Fruit fly (Drosophila melanogaster) whole organism, embryonic: ENCODE measurements around the gene SPARC.

Source experiments
- Bdp1 ChIP-seq: fragments of 200-800 bp; sonication (Bioruptor generic); optimal IDR thresholded peaks from 3 replicates; lab custom pipeline; 2016; ENCODE audit warnings: missing biosample characterization, missing genetic modification characterization
- Bteb2 ChIP-seq: fragments of 200-800 bp; sonication (Bioruptor generic); optimal IDR thresholded peaks from 2 replicates; lab custom pipeline; 2016; ENCODE audit warnings: missing biosample characterization, missing genetic modification characterization
- CG10147 ChIP-seq: fragments of 200-800 bp; sonication (Bioruptor generic); optimal IDR thresholded peaks from 2 replicates; lab custom pipeline; 2019; ENCODE audit warnings: missing biosample characterization, mild to moderate bottlenecking, missing genetic modification characterization, moderate library complexity
- CG10366 ChIP-seq: fragments of 200-800 bp; sonication (Bioruptor generic); IDR thresholded peaks from 2 replicates; pipeline ENCODE4 v1.3.6; 2022; ENCODE audit warnings: missing biosample characterization, missing genetic modification characterization
- CG12155 ChIP-seq: fragments of 200-800 bp; sonication (Bioruptor generic); optimal IDR thresholded peaks from 3 replicates; lab custom pipeline; 2016; ENCODE audit warnings: missing biosample characterization, missing genetic modification characterization
- CG1233 ChIP-seq: fragments of 200-800 bp; sonication (Bioruptor generic); optimal IDR thresholded peaks from 4 replicates; lab custom pipeline; 2018; ENCODE audit warnings: missing biosample characterization, mild to moderate bottlenecking, missing genetic modification characterization
- CG12659 ChIP-seq: fragments of 200-800 bp; sonication (Bioruptor generic); optimal IDR thresholded peaks from 3 replicates; lab custom pipeline; 2017; ENCODE audit warnings: mild to moderate bottlenecking, missing biosample characterization, missing genetic modification reagents, missing genetic modification characterization
- CG14014 ChIP-seq: fragments of 200-800 bp; sonication (Bioruptor generic); IDR thresholded peaks from 2 replicates; pipeline ENCODE4 v1.3.6; 2022; ENCODE audit warnings: missing biosample characterization, missing genetic modification characterization
- CG14710 ChIP-seq: fragments of 200-800 bp; sonication (Bioruptor generic); optimal IDR thresholded peaks from 3 replicates; lab custom pipeline; 2019; ENCODE audit warnings: missing biosample characterization, mild to moderate bottlenecking, missing genetic modification characterization, moderate library complexity
- CG15073 ChIP-seq: fragments of 200-800 bp; sonication (Bioruptor generic); optimal IDR thresholded peaks from 2 replicates; lab custom pipeline; 2016; ENCODE audit warnings: missing biosample characterization, missing genetic modification characterization
- CG2116 ChIP-seq: fragments of 200-800 bp; sonication (Bioruptor generic); optimal IDR thresholded peaks from 3 replicates; lab custom pipeline; 2018; ENCODE audit warnings: missing biosample characterization, mild to moderate bottlenecking, missing genetic modification characterization
- CG2712 ChIP-seq: fragments of 200-800 bp; optimal IDR thresholded peaks from 3 replicates; lab custom pipeline; 2019; ENCODE audit warnings: missing biosample characterization, mild to moderate bottlenecking, missing genetic modification characterization, moderate library complexity
- CG3407 ChIP-seq: fragments of 200-800 bp; sonication (Bioruptor generic); optimal IDR thresholded peaks from 2 replicates; lab custom pipeline; 2018; ENCODE audit warnings: missing biosample characterization, mild to moderate bottlenecking, missing genetic modification characterization
- CG34224 ChIP-seq: fragments of 200-800 bp; sonication (Bioruptor generic); IDR thresholded peaks from 3 replicates; pipeline ENCODE4 v1.3.6; 2022; ENCODE audit warnings: missing biosample characterization, missing genetic modification characterization; ENCODE audit not compliant: partially characterized antibody
- CG4854 ChIP-seq: fragments of 200-800 bp; sonication (Bioruptor generic); optimal IDR thresholded peaks from 2 replicates; lab custom pipeline; 2016; ENCODE audit warnings: missing biosample characterization, missing genetic modification characterization, inconsistent platforms
- CG5180 ChIP-seq: fragments of 200-800 bp; sonication (Bioruptor generic); optimal IDR thresholded peaks from 3 replicates; lab custom pipeline; 2017; ENCODE audit warnings: missing biosample characterization, missing genetic modification characterization, mild to moderate bottlenecking, moderate library complexity, missing genetic modification reagents
- CG6854 ChIP-seq: fragments of 200-800 bp; sonication (Bioruptor generic); optimal IDR thresholded peaks from 3 replicates; lab custom pipeline; 2017; ENCODE audit warnings: missing biosample characterization, mild to moderate bottlenecking, missing genetic modification characterization
- CG7556 ChIP-seq: fragments of 200-800 bp; sonication (Bioruptor generic); optimal IDR thresholded peaks from 2 replicates; lab custom pipeline; 2017; ENCODE audit warnings: missing biosample characterization, mild to moderate bottlenecking, missing genetic modification characterization
- CG7839 ChIP-seq: fragments of 200-800 bp; sonication (Bioruptor generic); optimal IDR thresholded peaks from 3 replicates; lab custom pipeline; 2018; ENCODE audit warnings: missing biosample characterization, mild to moderate bottlenecking, missing genetic modification characterization, moderate library complexity
- CG8388 ChIP-seq: fragments of 200-800 bp; sonication (Bioruptor generic); optimal IDR thresholded peaks from 2 replicates; lab custom pipeline; 2019; ENCODE audit warnings: missing biosample characterization, mild to moderate bottlenecking, missing genetic modification characterization, moderate library complexity
- CTCF ChIP-seq: fragments of 200-800 bp; sonication (Bioruptor generic); optimal IDR thresholded peaks from 2 replicates; lab custom pipeline; 2017; ENCODE audit warnings: missing biosample characterization, mild to moderate bottlenecking, missing genetic modification characterization, moderate library complexity
- Camta ChIP-seq: fragments of 200-800 bp; sonication (Bioruptor generic); optimal IDR thresholded peaks from 2 replicates; lab custom pipeline; 2016; ENCODE audit warnings: missing biosample characterization, missing genetic modification characterization
- Doc3 ChIP-seq: fragments of 200-800 bp; sonication (Bioruptor generic); IDR thresholded peaks from 3 replicates; pipeline ENCODE4 v1.3.6; 2022; ENCODE audit warnings: missing biosample characterization, missing genetic modification characterization; ENCODE audit not compliant: partially characterized antibody
- Fer2 ChIP-seq: fragments of 200-800 bp; sonication (Bioruptor generic); optimal IDR thresholded peaks from 2 replicates; lab custom pipeline; 2018; ENCODE audit warnings: missing biosample characterization, mild to moderate bottlenecking, missing genetic modification characterization, moderate library complexity
- H15 ChIP-seq: fragments of 200-800 bp; sonication (Bioruptor generic); IDR thresholded peaks from 3 replicates; pipeline ENCODE4 v1.3.6; 2022; ENCODE audit warnings: missing biosample characterization, missing genetic modification characterization
- H2.0 ChIP-seq: fragments of 200-800 bp; sonication (Bioruptor generic); IDR thresholded peaks from 2 replicates; pipeline ENCODE4 v1.3.6; 2022; ENCODE audit warnings: missing biosample characterization, missing genetic modification characterization
- HLH3B ChIP-seq: fragments of 200-800 bp; sonication (Bioruptor generic); IDR thresholded peaks from 2 replicates; pipeline ENCODE4 v1.3.6; 2022; ENCODE audit warnings: missing biosample characterization, missing genetic modification characterization
- Hand ChIP-seq: fragments of 200-800 bp; sonication (Bioruptor generic); optimal IDR thresholded peaks from 2 replicates; lab custom pipeline; 2017; ENCODE audit warnings: mild to moderate bottlenecking, missing biosample characterization, missing genetic modification reagents, missing genetic modification characterization
- Hmx ChIP-seq: fragments of 200-800 bp; sonication (Bioruptor generic); optimal IDR thresholded peaks from 2 replicates; lab custom pipeline; 2016; ENCODE audit warnings: missing biosample characterization, missing genetic modification characterization
- MESR4 ChIP-seq: fragments of 200-800 bp; sonication (Bioruptor generic); optimal IDR thresholded peaks from 2 replicates; lab custom pipeline; 2018; ENCODE audit warnings: missing biosample characterization, mild to moderate bottlenecking, missing genetic modification characterization, moderate library complexity
- Myb ChIP-seq: fragments of 200-800 bp; sonication (Bioruptor generic); optimal IDR thresholded peaks from 2 replicates; lab custom pipeline; 2016; ENCODE audit warnings: missing biosample characterization, missing genetic modification characterization
- Nf-YA ChIP-seq: fragments of 200-800 bp; sonication (Bioruptor generic); IDR thresholded peaks from 2 replicates; pipeline ENCODE4 v1.3.6; 2022; ENCODE audit warnings: missing biosample characterization, missing genetic modification characterization
- Rfx ChIP-seq: fragments of 200-800 bp; sonication (Bioruptor generic); IDR thresholded peaks from 2 replicates; pipeline ENCODE4 v1.3.6; 2022; ENCODE audit warnings: missing biosample characterization, missing genetic modification characterization
- Rx ChIP-seq: fragments of 200-800 bp; sonication (Bioruptor generic); IDR thresholded peaks from 2 replicates; pipeline ENCODE4 v1.3.6; 2022; ENCODE audit warnings: missing biosample characterization, missing genetic modification characterization
- bab2 ChIP-seq: fragments of 200-800 bp; sonication (Bioruptor generic); optimal IDR thresholded peaks from 2 replicates; lab custom pipeline; 2016; ENCODE audit warnings: missing biosample characterization, missing genetic modification characterization
- bcd ChIP-seq: fragments of 200-800 bp; sonication (Bioruptor generic); optimal IDR thresholded peaks from 2 replicates; lab custom pipeline; 2017; ENCODE audit warnings: missing biosample characterization, mild to moderate bottlenecking, missing genetic modification characterization
- cato ChIP-seq: fragments of 200-800 bp; sonication (Bioruptor generic); optimal IDR thresholded peaks from 2 replicates; lab custom pipeline; 2016; ENCODE audit warnings: missing biosample characterization, missing genetic modification characterization, borderline replicate concordance
- dati ChIP-seq: fragments of 200-800 bp; sonication (Bioruptor generic); IDR thresholded peaks from 2 replicates; pipeline ENCODE4 v1.3.6; 2022; ENCODE audit warnings: missing biosample characterization, missing genetic modification characterization
- dm ChIP-seq: fragments of 200-800 bp; sonication (Bioruptor generic); optimal IDR thresholded peaks from 3 replicates; lab custom pipeline; 2016; ENCODE audit warnings: missing biosample characterization, missing genetic modification characterization
- fd96Cb ChIP-seq: fragments of 200-800 bp; sonication (Bioruptor generic); optimal IDR thresholded peaks from 2 replicates; lab custom pipeline; 2018; ENCODE audit warnings: missing biosample characterization, mild to moderate bottlenecking, missing genetic modification characterization, moderate library complexity
- gro ChIP-seq: fragments of 200-800 bp; sonication (Bioruptor generic); optimal IDR thresholded peaks from 2 replicates; lab custom pipeline; 2016; ENCODE audit warnings: missing biosample characterization, missing genetic modification characterization
- gt ChIP-seq: fragments of 200-800 bp; sonication (Bioruptor generic); IDR thresholded peaks from 2 replicates; pipeline ENCODE4 v1.3.6; 2022; ENCODE audit warnings: missing biosample characterization, missing genetic modification characterization
- hth ChIP-seq: fragments of >200 bp; optimal IDR thresholded peaks from 2 replicates; lab custom pipeline; 2017; ENCODE audit warnings: inconsistent platforms
- inv ChIP-seq: fragments of 200-800 bp; sonication (Bioruptor generic); IDR thresholded peaks from 2 replicates; pipeline ENCODE4 v1.3.6; 2022; ENCODE audit warnings: missing biosample characterization, missing genetic modification characterization; ENCODE audit not compliant: partially characterized antibody
- lola ChIP-seq, 3 experiments: fragments of >200 bp in 2 of 3; fragments of 200-800 bp in 1 of 3; sonication (Bioruptor generic) in 1 of 3; optimal IDR thresholded peaks; 2 replicates each; lab custom pipeline; 2017 to 2019; ENCODE audit warnings: missing biosample characterization in 3 of 3, missing genetic modification characterization in 3 of 3, mild to moderate bottlenecking in 1 of 3, moderate library complexity in 1 of 3
- oc ChIP-seq: fragments of 200-800 bp; sonication (Bioruptor generic); optimal IDR thresholded peaks from 2 replicates; lab custom pipeline; 2018; ENCODE audit warnings: missing biosample characterization, mild to moderate bottlenecking, missing genetic modification characterization, moderate library complexity
- pan ChIP-seq, 4 experiments: fragments of >200 bp in 3 of 4; fragments of 200-800 bp in 1 of 4; sonication (Bioruptor generic) in 1 of 4; optimal IDR thresholded peaks in 3 of 4; IDR thresholded peaks in 1 of 4; 2 replicates each; pipeline versions ENCODE4 v1.3.6 to Lab custom; 2017 to 2022; ENCODE audit warnings: missing biosample characterization in 2 of 4, missing genetic modification characterization in 2 of 4, mixed read lengths in 1 of 4
- tna ChIP-seq: fragments of 200-800 bp; sonication (Bioruptor generic); IDR thresholded peaks from 2 replicates; pipeline ENCODE4 v1.3.6; 2022; ENCODE audit warnings: missing biosample characterization, missing genetic modification characterization; ENCODE audit not compliant: partially characterized antibody
- toy ChIP-seq: fragments of 200-800 bp; sonication (Bioruptor generic); IDR thresholded peaks from 2 replicates; pipeline ENCODE4 v1.3.6; 2022; ENCODE audit warnings: missing biosample characterization, missing genetic modification characterization
- wdn ChIP-seq: fragments of 200-800 bp; sonication (Bioruptor generic); IDR thresholded peaks from 2 replicates; pipeline ENCODE4 v1.3.6; 2022; ENCODE audit warnings: missing biosample characterization, missing genetic modification characterization
- wor ChIP-seq: fragments of 200-800 bp; sonication (Bioruptor generic); IDR thresholded peaks from 2 replicates; pipeline ENCODE4 v1.3.6; 2022; ENCODE audit warnings: missing biosample characterization, missing genetic modification characterization
- zf30C ChIP-seq: fragments of 200-800 bp; sonication (Bioruptor generic); optimal IDR thresholded peaks from 3 replicates; lab custom pipeline; 2018; ENCODE audit warnings: missing biosample characterization, mild to moderate bottlenecking, missing genetic modification characterization

SPARC gene

dm6 chr3R:26912615-26913014 lies 40.8 kb upstream of the SPARC start, which contains the start of gene Ets97D (continued):
- no peak for TF ChIP-seq H15 (GFP tag; lab: Robert Waterston, UW)
- TF ChIP-seq CG12155 (GFP tag; lab: Kevin White, UChicago) = no peak
- TF ChIP-seq oc (tag; lab: Kevin White, UChicago) = no peak
- TF ChIP-seq CG3407 = no peak
- TF ChIP-seq CG10366 (GFP tag; lab: Robert Waterston, UW) = no peak
- TF ChIP-seq hth = no peak
- TF ChIP-seq CG34224 (GFP tag; lab: Robert Waterston, UW) = peak; percentile 36; the same call in 2 of the 3 replicates
- TF ChIP-seq tna (GFP tag; lab: Robert Waterston, UW) = no peak
- peak; percentile 79 for TF ChIP-seq dm (GFP tag; lab: Kevin White, UChicago)
- no peak for TF ChIP-seq Camta (GFP tag; lab: Kevin White, UChicago)
- TF ChIP-seq Hand (GFP tag; lab: Kevin White, UChicago) = no peak
- TF ChIP-seq wdn (GFP tag; lab: Robert Waterston, UW) = no peak
- TF ChIP-seq bcd (GFP tag; lab: Kevin White, UChicago) = no peak
- TF ChIP-seq CG14014 (GFP tag; lab: Robert Waterston, UW) = no peak
- TF ChIP-seq Nf-YA (GFP tag; lab: Robert Waterston, UW) = no peak
- TF ChIP-seq zf30C (GFP tag; lab: Kevin White, UChicago) = no peak
- no peak for TF ChIP-seq cato
- no peak for TF ChIP-seq CG15073 (GFP tag; lab: Kevin White, UChicago)
- TF ChIP-seq Fer2 (tag; lab: Kevin White, UChicago) = no peak
- TF ChIP-seq MESR4 (GFP tag; lab: Kevin White, UChicago) = peak; percentile 61
- TF ChIP-seq gt (GFP tag; lab: Robert Waterston, UW) = no peak
- no peak for TF ChIP-seq CG7556 (GFP tag; lab: Kevin White, UChicago)
- TF ChIP-seq dati (GFP tag; lab: Robert Waterston, UW) = no peak
- no peak for TF ChIP-seq HLH3B (GFP tag; lab: Robert Waterston, UW)
- TF ChIP-seq CG1233 (GFP tag; lab: Kevin White, UChicago) = no peak
- no peak for TF ChIP-seq Rx (GFP tag; lab: Robert Waterston, UW)
- TF ChIP-seq toy (GFP tag; lab: Robert Waterston, UW) = no peak
- no peak for TF ChIP-seq CTCF (GFP tag; lab: Kevin White, UChicago)
- TF ChIP-seq Rfx (GFP tag; lab: Robert Waterston, UW) = no peak
- no peak for TF ChIP-seq fd96Cb (tag; lab: Kevin White, UChicago)
- TF ChIP-seq Doc3 = no peak
- TF ChIP-seq CG8388 (GFP tag; lab: Kevin White, UChicago) = no peak
- TF ChIP-seq Hmx (GFP tag; lab: Kevin White, UChicago) = no peak
- TF ChIP-seq bab2 = no peak
- TF ChIP-seq Bteb2 = no peak
- TF ChIP-seq H2.0 (GFP tag; lab: Robert Waterston, UW) = no peak
- no peak for TF ChIP-seq inv (GFP tag; lab: Robert Waterston, UW)
- no peak for TF ChIP-seq pan (optimal IDR thresholded peaks at IDR 0.05; lab: Kevin White, UChicago)
- no peak for TF ChIP-seq pan (GFP tag; optimal IDR thresholded peaks at IDR 0.05 in 1 of 2, IDR thresholded peaks at IDR 0.05 in 1 of 2)
- TF ChIP-seq gro (GFP tag; lab: Kevin White, UChicago) = peak; percentile 34
- TF ChIP-seq wor (GFP tag; lab: Robert Waterston, UW) = no peak
- no peak for TF ChIP-seq CG10147 (GFP tag; lab: Kevin White, UChicago)
- TF ChIP-seq CG7839 (tag; lab: Kevin White, UChicago) = no peak
- TF ChIP-seq CG2712 (tag; lab: Kevin White, UChicago) = peak; percentile 29
- TF ChIP-seq CG2116 (GFP tag; lab: Kevin White, UChicago) = peak; percentile 69
- TF ChIP-seq CG12659 (GFP tag; lab: Kevin White, UChicago) = peak; percentile 43
- no peak for TF ChIP-seq lola (GFP tag; optimal IDR thresholded peaks at IDR 0.05; lab: Kevin White, UChicago)
- TF ChIP-seq CG5180 (GFP tag; lab: Kevin White, UChicago) = peak; percentile 52
- peak; percentile 63 for TF ChIP-seq CG14710 (tag; lab: Kevin White, UChicago)
- no peak for TF ChIP-seq Bdp1 (GFP tag; lab: Kevin White, UChicago)
- TF ChIP-seq Myb (GFP tag; lab: Kevin White, UChicago) = peak; percentile 43
- TF ChIP-seq CG6854 (GFP tag; lab: Kevin White, UChicago) = no peak
- TF ChIP-seq CG4854 (GFP tag; lab: Kevin White, UChicago) = no peak
